Worm (Caenorhabditis elegans): ENCODE results near the gene F48G7.10.

DNA sequence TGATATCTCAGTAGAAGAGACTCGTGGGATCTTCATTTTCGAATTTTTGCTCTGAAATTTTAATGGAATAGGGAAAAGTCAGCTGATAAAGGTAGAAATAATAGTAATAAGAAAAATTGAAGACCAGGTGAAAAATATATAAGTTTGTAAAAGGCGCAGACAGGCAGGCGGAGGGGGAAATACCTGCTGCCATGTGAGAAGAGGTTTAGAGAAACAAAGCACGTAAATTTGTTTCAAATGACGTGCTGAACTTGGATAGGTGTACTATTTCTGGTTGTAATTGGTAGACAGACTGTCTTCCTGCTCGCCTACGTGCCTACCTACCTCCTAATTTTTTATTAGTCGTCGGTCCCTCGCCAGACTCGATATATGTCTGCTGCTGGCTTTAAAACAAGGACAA is 32.7 kb upstream of the F48G7.10 start, which contains the start of gene nhr-180:
- TF ChIP-seq unc-130 (GFP tag; optimal IDR thresholded peaks at IDR 0.05), result no peak
- no peak for TF ChIP-seq egl-44 (GFP tag; IDR thresholded peaks at IDR 0.05)
- TF ChIP-seq F23B12.7 (tag; optimal IDR thresholded peaks at IDR 0.05; ENCODE audit: insufficient read depth), result no peak
- no peak for TF ChIP-seq K12H6.12 (tag; optimal IDR thresholded peaks at IDR 0.05)
- no peak for TF ChIP-seq tlf-1 (GFP tag; optimal IDR thresholded peaks at IDR 0.05)
- TF ChIP-seq lin-35 (GFP tag; optimal IDR thresholded peaks at IDR 0.05), result no peak
- TF ChIP-seq him-1 (tag; optimal IDR thresholded peaks at IDR 0.05), result no peak
- no peak for TF ChIP-seq mcd-1 (GFP tag; IDR thresholded peaks at IDR 0.05)

Measured in whole organism, young adult.